Worm (Caenorhabditis elegans): ENCODE results near the gene T28A8.5.

DNA sequence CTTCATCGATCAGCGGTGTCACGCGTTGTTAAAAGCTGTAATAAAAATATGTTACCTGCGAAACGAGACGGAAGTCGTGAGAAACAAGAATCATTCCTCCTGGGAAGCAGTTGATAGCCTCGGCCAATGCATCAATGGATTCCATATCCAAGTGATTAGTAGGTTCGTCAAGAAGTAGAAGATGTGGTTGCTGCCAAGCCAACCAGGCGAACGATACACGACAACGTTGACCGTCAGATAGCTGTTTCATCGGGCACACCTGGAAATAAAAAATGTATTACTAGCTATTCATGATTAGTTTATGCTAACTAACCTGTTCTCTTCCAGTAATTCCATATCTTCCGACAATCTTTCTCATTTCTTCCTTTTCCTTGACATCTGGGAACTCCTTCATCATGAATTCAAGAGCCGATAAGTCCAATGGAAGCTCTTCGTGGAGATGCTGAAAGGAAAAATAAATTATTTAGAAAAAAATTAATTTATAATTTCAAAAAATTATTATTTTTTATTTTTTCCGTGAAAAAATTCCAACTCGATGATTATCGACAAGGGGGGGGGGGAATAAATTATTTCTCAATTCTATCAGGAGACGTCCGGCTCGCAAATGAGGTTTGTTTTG is 42.3 kb upstream of the T28A8.5 start, which contains the start of gene tag-164:
- no peak for TF ChIP-seq nhr-11 (tag; optimal IDR thresholded peaks at IDR 0.05)
- no peak for TF ChIP-seq nhr-6 (tag; optimal IDR thresholded peaks at IDR 0.05)
- TF ChIP-seq F13H6.1 (tag; optimal IDR thresholded peaks at IDR 0.05): no peak
- no peak for TF ChIP-seq nhr-77 (tag; optimal IDR thresholded peaks at IDR 0.05)
- TF ChIP-seq snpc-4 (tag; optimal IDR thresholded peaks at IDR 0.05): no peak
- TF ChIP-seq ceh-82 (tag; optimal IDR thresholded peaks at IDR 0.05): no peak
- TF ChIP-seq Y55F3AM.14 (GFP tag; optimal IDR thresholded peaks at IDR 0.05): no peak
- no peak for TF ChIP-seq sma-3 (GFP tag; optimal IDR thresholded peaks at IDR 0.05)
- no peak for TF ChIP-seq ama-1 (optimal IDR thresholded peaks at IDR 0.05)
- TF ChIP-seq aly-2 (tag; optimal IDR thresholded peaks at IDR 0.05): no peak
- TF ChIP-seq lin-39 (tag; optimal IDR thresholded peaks at IDR 0.05): no peak
- TF ChIP-seq skn-1 (tag; optimal IDR thresholded peaks at IDR 0.05): no peak
- no peak for TF ChIP-seq fos-1 (tag; optimal IDR thresholded peaks at IDR 0.05)

Data from whole organism, L2 larva.